Fruit fly (Drosophila melanogaster): Measurements from ENCODE around the gene GCC88.

dm6 chr3R:11272667-11273066 is 42.3 kb upstream of the GCC88 start:
- no peak for TF ChIP-seq pan (optimal IDR thresholded peaks at IDR 0.05)
- TF ChIP-seq Hr78 (GFP tag; optimal IDR thresholded peaks at IDR 0.05) = no peak
- TF ChIP-seq Sp1 (GFP tag; optimal IDR thresholded peaks at IDR 0.05) = no peak
- TF ChIP-seq Myc (optimal IDR thresholded peaks at IDR 0.05) = no peak
- TF ChIP-seq usp (GFP tag; optimal IDR thresholded peaks at IDR 0.05) = no peak
- no peak for TF ChIP-seq brk (GFP tag; optimal IDR thresholded peaks at IDR 0.05)
- no peak for TF ChIP-seq HLH106 (tag; optimal IDR thresholded peaks at IDR 0.05)
- no peak for TF ChIP-seq N (GFP tag; optimal IDR thresholded peaks at IDR 0.05)
- no peak for TF ChIP-seq Jra (GFP tag; optimal IDR thresholded peaks at IDR 0.05)

Data from whole organism, wandering third instar larva.